Fruit fly (Drosophila melanogaster) whole organism, prepupa: Measurements from ENCODE around the gene CG9154.

ENCODE experiments used
- CG11902 ChIP-seq: fragments of 200-800 bp; sonication (Bioruptor generic); optimal IDR thresholded peaks from 3 replicates; lab custom pipeline; 2016; ENCODE audit warnings: missing biosample characterization, missing genetic modification characterization
- CG15336 ChIP-seq: fragments of 200-800 bp; sonication (Bioruptor generic); IDR thresholded peaks from 2 replicates; pipeline ENCODE4 v1.3.6; 2022; ENCODE audit warnings: missing biosample characterization, missing genetic modification characterization
- CG1621 ChIP-seq: fragments of 200-800 bp; sonication (Bioruptor generic); optimal IDR thresholded peaks from 3 replicates; lab custom pipeline; 2018; ENCODE audit warnings: missing biosample characterization, mild to moderate bottlenecking, missing genetic modification characterization
- CG3919 ChIP-seq: fragments of 200-800 bp; sonication (Bioruptor generic); optimal IDR thresholded peaks from 3 replicates; lab custom pipeline; 2016; ENCODE audit warnings: missing biosample characterization, missing genetic modification characterization
- CG6163 ChIP-seq: fragments of 200-800 bp; sonication (Bioruptor generic); IDR thresholded peaks from 3 replicates; pipeline ENCODE4 v1.3.6; 2022; ENCODE audit warnings: missing biosample characterization, missing genetic modification characterization
- CG6854 ChIP-seq: fragments of 200-800 bp; sonication (Bioruptor generic); optimal IDR thresholded peaks from 2 replicates; lab custom pipeline; 2017; ENCODE audit warnings: missing biosample characterization, mild to moderate bottlenecking, missing genetic modification characterization
- Sox102F ChIP-seq: fragments of 200-800 bp; sonication (Bioruptor generic); optimal IDR thresholded peaks from 2 replicates; lab custom pipeline; 2016; ENCODE audit warnings: missing biosample characterization, mild to moderate bottlenecking, missing genetic modification characterization
- achi ChIP-seq: fragments of 200-800 bp; sonication (Bioruptor generic); optimal IDR thresholded peaks from 3 replicates; lab custom pipeline; 2016; ENCODE audit warnings: missing biosample characterization, missing genetic modification characterization
- cyc ChIP-seq: fragments of 200-800 bp; sonication (Bioruptor generic); optimal IDR thresholded peaks from 3 replicates; lab custom pipeline; 2016; ENCODE audit warnings: missing biosample characterization, missing genetic modification characterization
- dac ChIP-seq: fragments of 200-800 bp; sonication (Bioruptor generic); optimal IDR thresholded peaks from 2 replicates; lab custom pipeline; 2017; ENCODE audit warnings: missing biosample characterization, mild to moderate bottlenecking, missing genetic modification characterization
- dsx ChIP-seq: fragments of 200-800 bp; optimal IDR thresholded peaks from 3 replicates; lab custom pipeline; 2019; ENCODE audit warnings: missing biosample characterization, mild to moderate bottlenecking, missing genetic modification characterization, moderate library complexity; ENCODE audit not compliant: poor library complexity, severe bottlenecking
- fd85E ChIP-seq: fragments of 200-800 bp; sonication (Bioruptor generic); optimal IDR thresholded peaks from 3 replicates; lab custom pipeline; 2016; ENCODE audit warnings: missing biosample characterization, missing genetic modification characterization
- ss ChIP-seq, 2 experiments: fragments of 200-800 bp; sonication (Bioruptor generic); optimal IDR thresholded peaks; 2 replicates in 1 of 2; 3 replicates in 1 of 2; lab custom pipeline; 2017 to 2018; ENCODE audit warnings: mild to moderate bottlenecking in 2 of 2, missing biosample characterization in 2 of 2, missing genetic modification characterization in 2 of 2, moderate library complexity in 1 of 2
- svp ChIP-seq: fragments of 200-800 bp; sonication (Bioruptor generic); peaks from one replicate; lab custom pipeline; 2016; ENCODE audit warnings: missing biosample characterization, missing genetic modification characterization

DNA sequence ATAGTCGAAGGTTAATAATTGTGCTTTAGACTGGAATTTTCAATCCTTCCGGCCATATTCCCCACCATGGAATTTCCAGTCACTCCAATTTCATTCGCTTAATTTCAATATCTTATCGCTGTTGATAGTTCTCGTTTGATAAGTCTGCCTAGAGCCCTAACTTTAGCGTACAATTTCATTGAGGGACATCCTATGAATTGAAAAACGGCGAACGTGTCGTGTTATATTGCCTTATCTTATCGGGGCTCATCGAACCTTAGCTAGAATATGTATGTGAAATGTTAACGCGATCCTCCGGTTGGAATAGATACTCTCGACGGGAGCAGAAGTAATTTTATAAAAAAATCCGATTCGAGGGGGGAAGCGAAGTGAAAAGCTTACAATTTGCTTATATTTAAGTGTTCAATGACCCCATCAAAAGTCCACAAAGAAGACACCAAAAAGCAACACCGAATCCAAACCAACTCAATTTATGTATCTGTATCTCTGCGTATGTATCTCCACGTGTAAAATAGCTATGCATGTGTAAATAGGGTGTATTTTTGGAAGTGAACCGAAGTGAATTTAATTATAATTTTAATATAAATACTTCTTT, 19.2 kb upstream of the CG9154 start:
- TF ChIP-seq CG6854 (GFP tag; lab: Kevin White, UChicago) (no peak), CG3919 (GFP tag; lab: Kevin White, UChicago) (no peak), cyc (no peak), CG1621 (no peak), svp (GFP tag; lab: Kevin White, UChicago) (peak; percentile 56), dsx (GFP tag; lab: Kevin White, UChicago) (no peak), CG15336 (no peak), CG11902 (GFP tag; lab: Kevin White, UChicago) (no peak), CG6163 (no peak), ss (GFP tag; optimal IDR thresholded peaks at IDR 0.05; lab: Kevin White, UChicago) (no peak), Sox102F (GFP tag; lab: Kevin White, UChicago) (no peak), achi (GFP tag; lab: Kevin White, UChicago) (no peak), fd85E (GFP tag; lab: Kevin White, UChicago) (no peak), dac (GFP tag; lab: Kevin White, UChicago) (no peak)
